Worm (Caenorhabditis elegans) whole organism, young adult: Measurements from ENCODE around the gene btb-22.

Experiments used
- B0035.1 ChIP-seq: sonication (generic microtip); optimal IDR thresholded peaks from 2 replicates; lab custom pipeline; 2016; ENCODE audit warnings: missing genetic modification characterization, mild to moderate bottlenecking, missing compliant biosample characterization, missing genotype, missing genetic modification reagents
- B0336.3 ChIP-seq: fragments of 200-800 bp; sonication (Bioruptor generic); IDR thresholded peaks from 2 replicates; pipeline ENCODE4 v1.3.6; 2022; ENCODE audit warnings: missing genetic modification characterization, missing compliant biosample characterization
- C06A6.2 ChIP-seq: fragments of 200-800 bp; sonication (Bioruptor generic); conservative IDR thresholded peaks from 2 replicates; pipeline ENCODE4 v1.3.6; 2022; ENCODE audit warnings: missing genetic modification characterization, missing compliant biosample characterization
- D2030.7 ChIP-seq: fragments of 200-800 bp; sonication (Bioruptor generic); IDR thresholded peaks from 2 replicates; pipeline ENCODE4 v1.3.6; 2022; ENCODE audit warnings: missing genetic modification reagents, missing genetic modification characterization, missing compliant biosample characterization
- F49E8.2 ChIP-seq: sonication (generic microtip); optimal IDR thresholded peaks from 3 replicates; lab custom pipeline; 2017; ENCODE audit warnings: missing genetic modification characterization, mild to moderate bottlenecking, missing compliant biosample characterization, antibody characterized with exemption, moderate library complexity; ENCODE audit not compliant: insufficient read depth
- F52B5.7 ChIP-seq: sonication (generic microtip); optimal IDR thresholded peaks from 2 replicates; lab custom pipeline; 2016; ENCODE audit warnings: mild to moderate bottlenecking, missing genetic modification characterization, missing compliant biosample characterization
- T07F8.4 ChIP-seq: sonication (generic microtip); optimal IDR thresholded peaks from 2 replicates; lab custom pipeline; 2016; ENCODE audit warnings: mild to moderate bottlenecking, missing genetic modification characterization, moderate library complexity, missing compliant biosample characterization
- Y53F4B.3 ChIP-seq: fragments of 200-800 bp; sonication (Bioruptor generic); IDR thresholded peaks from 2 replicates; pipeline ENCODE4 v1.3.6; 2022; ENCODE audit warnings: missing genetic modification reagents, missing genetic modification characterization, missing compliant biosample characterization
- Y67H2A.10 ChIP-seq: fragments of 200-800 bp; sonication (Bioruptor generic); conservative IDR thresholded peaks from 2 replicates; pipeline ENCODE4 v1.3.6; 2022; ENCODE audit warnings: missing genetic modification reagents, missing genetic modification characterization, missing compliant biosample characterization
- atf-7 ChIP-seq: sonication (generic microtip); optimal IDR thresholded peaks from 2 replicates; lab custom pipeline; 2017; ENCODE audit warnings: mild to moderate bottlenecking, missing genetic modification characterization, missing compliant biosample characterization
- ceh-91 ChIP-seq: fragments of 200-800 bp; sonication (Bioruptor generic); IDR thresholded peaks from 2 replicates; pipeline ENCODE4 v1.3.6; 2022; ENCODE audit warnings: missing genetic modification reagents, missing genetic modification characterization, missing compliant biosample characterization
- die-1 ChIP-seq: sonication (generic microtip); optimal IDR thresholded peaks from 2 replicates; lab custom pipeline; 2016; ENCODE audit warnings: missing genotype, mild to moderate bottlenecking, missing genetic modification characterization, missing compliant biosample characterization
- dox-1 ChIP-seq: fragments of 200-800 bp; sonication (Bioruptor generic); IDR thresholded peaks from 2 replicates; pipeline ENCODE4 v1.3.6; 2022; ENCODE audit warnings: missing genetic modification reagents, missing genetic modification characterization, missing compliant biosample characterization
- dpl-1 ChIP-seq: fragments of 150-350 bp; optimal IDR thresholded peaks from 2 replicates; lab custom pipeline; 2014; ENCODE audit warnings: missing biosample characterization, missing genetic modification reagents, missing genetic modification characterization
- fkh-3 ChIP-seq: sonication (generic microtip); optimal IDR thresholded peaks from 2 replicates; lab custom pipeline; 2016; ENCODE audit warnings: mild to moderate bottlenecking, missing genetic modification characterization, missing compliant biosample characterization
- hmg-20 ChIP-seq: fragments of 200-800 bp; sonication (Bioruptor generic); IDR thresholded peaks from 2 replicates; pipeline ENCODE4 v1.3.6; 2022; ENCODE audit warnings: missing genetic modification reagents, missing genetic modification characterization, missing compliant biosample characterization
- let-607 ChIP-seq, 2 experiments: fragments of 200-800 bp in 1 of 2; sonication (Bioruptor generic) in 1 of 2; sonication (generic microtip) in 1 of 2; optimal IDR thresholded peaks; 2 replicates each; lab custom pipeline; 2016 to 2018; ENCODE audit warnings: mild to moderate bottlenecking in 2 of 2, missing compliant biosample characterization in 2 of 2, missing genetic modification characterization in 2 of 2, moderate library complexity in 2 of 2, missing genotype in 1 of 2
- lsl-1 ChIP-seq: fragments of 200-800 bp; sonication (Bioruptor generic); optimal IDR thresholded peaks from 2 replicates; lab custom pipeline; 2018; ENCODE audit warnings: mild to moderate bottlenecking, missing genetic modification characterization, moderate library complexity, missing compliant biosample characterization
- madf-10 ChIP-seq: sonication (generic microtip); optimal IDR thresholded peaks from 2 replicates; lab custom pipeline; 2016; ENCODE audit warnings: mild to moderate bottlenecking, missing genetic modification characterization, missing compliant biosample characterization
- madf-3 ChIP-seq: fragments of 200-800 bp; sonication (Bioruptor generic); IDR thresholded peaks from 2 replicates; pipeline ENCODE4 v1.3.6; 2022; ENCODE audit warnings: missing genetic modification reagents, missing genetic modification characterization, missing compliant biosample characterization
- madf-6 ChIP-seq: fragments of 200-800 bp; sonication (Bioruptor generic); IDR thresholded peaks from 2 replicates; pipeline ENCODE4 v1.3.6; 2022; ENCODE audit warnings: missing genetic modification reagents, missing genetic modification characterization, missing compliant biosample characterization
- mcd-1 ChIP-seq: fragments of 200-800 bp; sonication (Bioruptor generic); IDR thresholded peaks from 2 replicates; pipeline ENCODE4 v1.3.6; 2022; ENCODE audit warnings: missing genetic modification reagents, missing genetic modification characterization, missing compliant biosample characterization
- nfya-2 ChIP-seq: fragments of 200-800 bp; sonication (Bioruptor generic); IDR thresholded peaks from 2 replicates; pipeline ENCODE4 v1.3.6; 2022; ENCODE audit warnings: missing genetic modification reagents, missing genetic modification characterization, missing compliant biosample characterization
- nhr-80 ChIP-seq: sonication (generic microtip); optimal IDR thresholded peaks from 2 replicates; lab custom pipeline; 2016; ENCODE audit warnings: missing genetic modification characterization, missing compliant biosample characterization
- pha-4 ChIP-seq: fragments of 150-350 bp; sonication (generic microtip); optimal IDR thresholded peaks from 2 replicates; lab custom pipeline; 2014; ENCODE audit warnings: missing biosample characterization, missing genetic modification reagents, missing genetic modification characterization
- snpc-1.1 ChIP-seq: sonication (generic microtip); optimal IDR thresholded peaks from 2 replicates; lab custom pipeline; 2017; ENCODE audit warnings: missing genetic modification characterization, mild to moderate bottlenecking, missing compliant biosample characterization, antibody characterized with exemption, moderate library complexity, missing genotype, missing genetic modification reagents; ENCODE audit not compliant: insufficient read depth
- zfh-2 ChIP-seq: fragments of 200-800 bp; sonication (Bioruptor generic); conservative IDR thresholded peaks from 2 replicates; pipeline ENCODE4 v1.3.6; 2022; ENCODE audit warnings: missing genetic modification reagents, missing genetic modification characterization, missing compliant biosample characterization
- ztf-18 ChIP-seq: sonication (generic microtip); optimal IDR thresholded peaks from 2 replicates; lab custom pipeline; 2016; ENCODE audit warnings: missing genotype, mild to moderate bottlenecking, missing genetic modification characterization, missing compliant biosample characterization
- ztf-22 ChIP-seq: fragments of 200-800 bp; sonication (Bioruptor generic); optimal IDR thresholded peaks from 2 replicates; lab custom pipeline; 2018; ENCODE audit warnings: mild to moderate bottlenecking, missing genetic modification characterization, moderate library complexity, missing compliant biosample characterization
- ztf-28 ChIP-seq: fragments of 200-800 bp; sonication (Bioruptor generic); IDR thresholded peaks from 2 replicates; pipeline ENCODE4 v1.3.6; 2022; ENCODE audit warnings: missing genetic modification reagents, missing genetic modification characterization, missing compliant biosample characterization
- ztf-6 ChIP-seq: fragments of 200-800 bp; sonication (Bioruptor generic); IDR thresholded peaks from 2 replicates; pipeline ENCODE4 v1.3.6; 2022; ENCODE audit warnings: missing genetic modification reagents, missing genetic modification characterization, missing compliant biosample characterization

The btb-22 gene

ce11 chrII:3341989-3342388, 42.4 kb downstream of the btb-22 start, which contains the start of gene F14D2.11:
Gene F14D2.11 (minus strand): TSS chrII:3342089.
- TF ChIP-seq ztf-6 (GFP tag; lab: Robert Waterston, UW) (no peak), lsl-1 (GFP tag; lab: Kevin White, UChicago) (peak; percentile 68), madf-3 (0 out of 2 replicates have a peak, but pooled peaks have one; percentile 21)
- TF ChIP-seq, all 124 proteins: peak for 2

DNA sequence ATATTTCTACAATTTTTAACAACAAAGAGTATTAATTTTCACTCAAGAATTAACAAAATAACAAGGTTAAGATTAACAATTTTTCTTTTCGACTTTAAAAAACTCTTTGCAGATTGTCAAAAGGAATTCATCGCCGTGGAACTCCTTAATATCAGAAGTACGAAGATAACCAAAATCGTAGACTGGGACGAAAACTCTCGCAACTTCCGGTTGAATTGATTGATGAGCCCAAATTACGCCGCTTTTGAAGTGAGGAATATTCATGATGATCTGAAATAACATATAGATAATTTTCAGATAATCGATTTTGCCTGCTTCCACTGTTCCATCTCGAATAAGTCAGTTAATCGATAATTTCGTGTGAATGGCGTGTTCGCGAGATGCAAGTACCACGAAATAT, 44.2 kb downstream of the btb-22 start, which contains the start of gene F14D2.15:
Gene F14D2.15, minus strand, starts transcription at position 101 of the 400 bp plus-strand sequence.
- TF ChIP-seq nfya-2 (GFP tag; lab: Robert Waterston, UW) (no peak), lsl-1 (GFP tag; lab: Kevin White, UChicago) (no peak), F49E8.2 (tag; lab: Kevin White, UChicago) (no peak), madf-6 (GFP tag; lab: Robert Waterston, UW) (no peak), B0336.3 (GFP tag; lab: Robert Waterston, UW) (no peak), dox-1 (GFP tag; lab: Robert Waterston, UW) (no peak), zfh-2 (no peak), hmg-20 (GFP tag; lab: Robert Waterston, UW) (no peak), Y53F4B.3 (no peak), ztf-22 (GFP tag; lab: Kevin White, UChicago) (no peak), fkh-3 (tag; lab: Kevin White, UChicago) (no peak), dpl-1 (GFP tag; lab: Kevin White, UChicago) (no peak), let-607 (tag; optimal IDR thresholded peaks at IDR 0.05; lab: Kevin White, UChicago) (no peak), nhr-80 (tag; lab: Kevin White, UChicago) (no peak), die-1 (tag; lab: Kevin White, UChicago) (no peak), B0035.1 (no peak), madf-10 (no peak), ztf-28 (no peak), T07F8.4 (no peak), atf-7 (tag; lab: Kevin White, UChicago) (no peak)

DNA sequence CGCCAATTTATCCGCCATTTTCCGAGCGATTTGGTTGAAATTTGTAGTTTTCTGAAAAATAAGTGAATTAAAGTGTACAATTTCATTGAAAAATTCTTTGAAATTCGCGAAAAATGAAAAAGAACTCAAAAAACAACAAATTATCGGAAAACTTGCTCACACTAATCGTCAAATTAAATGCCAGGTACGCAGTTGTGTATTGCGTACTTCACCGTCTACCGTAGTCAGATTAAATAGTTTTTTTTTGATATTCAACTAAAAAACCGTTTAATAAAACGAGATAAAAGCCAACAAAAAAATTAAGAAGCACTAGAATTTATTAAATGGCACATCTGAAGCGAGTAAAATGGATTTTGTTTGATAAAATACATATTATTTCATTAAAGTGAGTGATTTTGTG, 45.4 kb downstream of the btb-22 start, which contains the start of gene bath-28:
Gene bath-28, minus strand, starts transcription at position 51 of the 400 bp plus-strand sequence.
- TF ChIP-seq mcd-1 (GFP tag; lab: Robert Waterston, UW) = no peak
- TF ChIP-seq pha-4 (tag; lab: Kevin White, UChicago) = no peak
- peak; percentile 36; the same call in 1 of the 2 replicates for TF ChIP-seq D2030.7 (GFP tag; lab: Robert Waterston, UW)
- TF ChIP-seq lsl-1 (GFP tag; lab: Kevin White, UChicago) = peak; percentile 72
- TF ChIP-seq madf-6 (GFP tag; lab: Robert Waterston, UW) = peak; percentile 54; the same call in 1 of the 2 replicates

- no peak for TF ChIP-seq C06A6.2
- TF ChIP-seq lsl-1 (GFP tag; lab: Kevin White, UChicago) = peak; percentile 81
- TF ChIP-seq F49E8.2 (tag; lab: Kevin White, UChicago) = peak; percentile 13
- TF ChIP-seq ztf-18 (tag; lab: Kevin White, UChicago) = no peak
- 0 out of 2 replicates have a peak, but pooled peaks have one; percentile 24 for TF ChIP-seq ceh-91 (GFP tag; lab: Robert Waterston, UW)
- peak; percentile 52 for TF ChIP-seq madf-6 (GFP tag; lab: Robert Waterston, UW)
- TF ChIP-seq F52B5.7 (tag; lab: Kevin White, UChicago) = no peak
- peak; percentile 13 for TF ChIP-seq snpc-1.1 (tag; lab: Kevin White, UChicago)
- peak; percentile 40 for TF ChIP-seq D2030.7 (GFP tag; lab: Robert Waterston, UW)
- TF ChIP-seq Y67H2A.10 (GFP tag; lab: Robert Waterston, UW) = no peak
Observed at ce11 chrII:3346328-3346780, 46.8 kb downstream of the btb-22 start, which contains the start of gene bath-30. Gene bath-30 (minus strand): TSS chrII:3346378.
